Worm (Caenorhabditis elegans) whole organism, L1 larva: ENCODE results near the gene cyp-13A1.

ENCODE experiments used
- C16A3.4 ChIP-seq: fragments of 150-350 bp; optimal IDR thresholded peaks from 2 replicates; lab custom pipeline; 2014; ENCODE audit warnings: missing biosample characterization, missing genetic modification characterization
- F16B12.6 ChIP-seq: fragments of 150-350 bp; optimal IDR thresholded peaks from 2 replicates; lab custom pipeline; 2014; ENCODE audit warnings: missing biosample characterization, missing genetic modification characterization
- aha-1 ChIP-seq: fragments of 150-350 bp; optimal IDR thresholded peaks from 2 replicates; lab custom pipeline; 2014; ENCODE audit warnings: missing biosample characterization, missing genetic modification characterization
- alr-1 ChIP-seq: fragments of 200-800 bp; sonication (Bioruptor generic); optimal IDR thresholded peaks from 2 replicates; lab custom pipeline; 2018; ENCODE audit warnings: borderline replicate concordance, mild to moderate bottlenecking, missing genetic modification characterization, missing compliant biosample characterization
- aly-2 ChIP-seq: fragments of 150-350 bp; optimal IDR thresholded peaks from 2 replicates; lab custom pipeline; 2014; ENCODE audit warnings: missing biosample characterization, missing genetic modification characterization
- ama-1 ChIP-seq: fragments of 150-350 bp; optimal IDR thresholded peaks from 2 replicates; lab custom pipeline; 2014
- blmp-1 ChIP-seq: fragments of 150-350 bp; optimal IDR thresholded peaks from 2 replicates; lab custom pipeline; 2014; ENCODE audit warnings: missing biosample characterization, missing genetic modification characterization
- ceh-8 ChIP-seq: fragments of 200-800 bp; sonication (Bioruptor generic); optimal IDR thresholded peaks from 2 replicates; lab custom pipeline; 2018; ENCODE audit warnings: mild to moderate bottlenecking, missing genetic modification characterization, moderate library complexity, missing compliant biosample characterization
- ceh-82 ChIP-seq, 3 experiments: fragments of 150-350 bp in 1 of 3; sonication (generic microtip) in 2 of 3; optimal IDR thresholded peaks; 2 replicates each; lab custom pipeline; 2014 to 2017; ENCODE audit warnings: missing biosample characterization in 3 of 3, missing genetic modification characterization in 3 of 3
- ceh-88 ChIP-seq: fragments of 200-800 bp; sonication (Bioruptor generic); IDR thresholded peaks from 2 replicates; pipeline ENCODE4 v1.3.6; 2022; ENCODE audit warnings: missing genetic modification characterization, missing compliant biosample characterization
- ces-1 ChIP-seq: fragments of 150-350 bp; optimal IDR thresholded peaks from 2 replicates; lab custom pipeline; 2014; ENCODE audit warnings: missing biosample characterization, missing genetic modification reagents, missing genetic modification characterization
- dpl-1 ChIP-seq, 3 experiments: fragments of 150-350 bp in 2 of 3; sonication (generic microtip) in 1 of 3; optimal IDR thresholded peaks; 2 replicates each; lab custom pipeline; 2014 to 2017; ENCODE audit warnings: missing biosample characterization in 3 of 3, missing genetic modification characterization in 3 of 3, missing genetic modification reagents in 3 of 3
- dsc-1 ChIP-seq: sonication (generic microtip); optimal IDR thresholded peaks from 2 replicates; lab custom pipeline; 2016; ENCODE audit warnings: mild to moderate bottlenecking, missing genetic modification characterization, missing compliant biosample characterization
- efl-1 ChIP-seq, 4 experiments: fragments of 150-350 bp; optimal IDR thresholded peaks in 3 of 4; peaks in 1 of 4; 1 replicate in 1 of 4; 2 replicates in 3 of 4; lab custom pipeline; 2014; ENCODE audit warnings: missing biosample characterization in 2 of 4, missing genetic modification characterization in 2 of 4, missing genetic modification reagents in 2 of 4
- efl-3 ChIP-seq: fragments of 200-800 bp; sonication (Bioruptor generic); optimal IDR thresholded peaks from 2 replicates; lab custom pipeline; 2018; ENCODE audit warnings: mild to moderate bottlenecking, missing genetic modification characterization, missing compliant biosample characterization
- egl-13 ChIP-seq: sonication (generic microtip); optimal IDR thresholded peaks from 2 replicates; lab custom pipeline; 2016; ENCODE audit warnings: missing genotype, missing genetic modification reagents, missing genetic modification characterization, missing compliant biosample characterization
- elt-2 ChIP-seq: sonication (generic microtip); optimal IDR thresholded peaks from 2 replicates; lab custom pipeline; 2016; ENCODE audit warnings: missing genetic modification characterization, mild to moderate bottlenecking, inconsistent platforms, missing compliant biosample characterization, missing genetic modification reagents
- fkh-4 ChIP-seq: sonication (generic microtip); optimal IDR thresholded peaks from 2 replicates; lab custom pipeline; 2016; ENCODE audit warnings: missing compliant biosample characterization, missing genetic modification characterization, borderline replicate concordance
- fkh-8 ChIP-seq: sonication (generic microtip); optimal IDR thresholded peaks from 2 replicates; lab custom pipeline; 2016; ENCODE audit warnings: mild to moderate bottlenecking, missing genetic modification characterization, missing compliant biosample characterization
- hlh-17 ChIP-seq: fragments of 200-800 bp; sonication (Bioruptor generic); optimal IDR thresholded peaks from 2 replicates; lab custom pipeline; 2018; ENCODE audit warnings: missing genetic modification characterization, mild to moderate bottlenecking, missing compliant biosample characterization, moderate library complexity, borderline replicate concordance
- hlh-4 ChIP-seq: sonication (generic microtip); optimal IDR thresholded peaks from 2 replicates; lab custom pipeline; 2016; ENCODE audit warnings: mild to moderate bottlenecking, missing genetic modification characterization, missing compliant biosample characterization
- irx-1 ChIP-seq: sonication (generic microtip); optimal IDR thresholded peaks from 2 replicates; lab custom pipeline; 2016; ENCODE audit warnings: missing genetic modification characterization, missing compliant biosample characterization
- isw-1 ChIP-seq: fragments of 200-800 bp; sonication (Bioruptor generic); IDR thresholded peaks from 2 replicates; pipeline ENCODE4 v1.3.6; 2022; ENCODE audit warnings: missing genetic modification characterization, missing compliant biosample characterization
- lin-13 ChIP-seq: fragments of 150-350 bp; optimal IDR thresholded peaks from 2 replicates; lab custom pipeline; 2014; ENCODE audit warnings: missing biosample characterization, missing genetic modification reagents, missing genetic modification characterization
- lin-14 ChIP-seq: fragments of 200-800 bp; sonication (Bioruptor generic); optimal IDR thresholded peaks from 2 replicates; lab custom pipeline; 2018; ENCODE audit warnings: mild to moderate bottlenecking, missing genetic modification characterization, moderate library complexity, missing compliant biosample characterization
- lin-35 ChIP-seq, 2 experiments: fragments of 150-350 bp; optimal IDR thresholded peaks; 2 replicates each; lab custom pipeline; 2014; ENCODE audit warnings: missing biosample characterization in 2 of 2, missing genetic modification characterization in 2 of 2, missing genetic modification reagents in 2 of 2
- lir-3 ChIP-seq: sonication (generic microtip); optimal IDR thresholded peaks from 2 replicates; lab custom pipeline; 2016; ENCODE audit warnings: mild to moderate bottlenecking, missing genetic modification characterization, moderate library complexity, missing compliant biosample characterization; ENCODE audit not compliant: poor library complexity
- mdl-1 ChIP-seq, 2 experiments: fragments of 150-350 bp; optimal IDR thresholded peaks; 2 replicates each; lab custom pipeline; 2014 to 2017; ENCODE audit warnings: missing biosample characterization in 2 of 2, missing genetic modification characterization in 2 of 2, inconsistent platforms in 1 of 2
- mef-2 ChIP-seq: fragments of 150-350 bp; optimal IDR thresholded peaks from 2 replicates; lab custom pipeline; 2014; ENCODE audit warnings: missing biosample characterization, missing genetic modification characterization
- mep-1 ChIP-seq: fragments of 150-350 bp; optimal IDR thresholded peaks from 2 replicates; lab custom pipeline; 2014; ENCODE audit warnings: missing biosample characterization, missing genetic modification characterization
- nhr-11 ChIP-seq: fragments of 150-350 bp; optimal IDR thresholded peaks from 2 replicates; lab custom pipeline; 2014; ENCODE audit warnings: missing biosample characterization, missing genetic modification characterization
- nhr-19 ChIP-seq: fragments of 200-800 bp; sonication (Bioruptor generic); conservative IDR thresholded peaks from 2 replicates; pipeline ENCODE4 v1.3.6; 2022; ENCODE audit warnings: missing genetic modification characterization, missing compliant biosample characterization
- nhr-20 ChIP-seq: sonication (generic microtip); optimal IDR thresholded peaks from 2 replicates; lab custom pipeline; 2016; ENCODE audit warnings: mild to moderate bottlenecking, missing genetic modification characterization, missing compliant biosample characterization
- nhr-237 ChIP-seq: fragments of 150-350 bp; optimal IDR thresholded peaks from 2 replicates; lab custom pipeline; 2014; ENCODE audit warnings: missing biosample characterization, missing genetic modification characterization
- nhr-47 ChIP-seq: sonication (generic microtip); optimal IDR thresholded peaks from 2 replicates; lab custom pipeline; 2016; ENCODE audit warnings: mild to moderate bottlenecking, missing genetic modification characterization, moderate library complexity, missing compliant biosample characterization
- nhr-76 ChIP-seq: sonication (generic microtip); optimal IDR thresholded peaks from 2 replicates; lab custom pipeline; 2017; ENCODE audit warnings: missing biosample characterization, missing genetic modification characterization
- nhr-77 ChIP-seq: fragments of 150-350 bp; optimal IDR thresholded peaks from 2 replicates; lab custom pipeline; 2014; ENCODE audit warnings: missing biosample characterization, missing genetic modification characterization
- nhr-84 ChIP-seq: sonication (generic microtip); optimal IDR thresholded peaks from 2 replicates; lab custom pipeline; 2017; ENCODE audit warnings: missing biosample characterization, missing genetic modification characterization
- nhr-90 ChIP-seq: sonication (generic microtip); optimal IDR thresholded peaks from 2 replicates; lab custom pipeline; 2016; ENCODE audit warnings: mild to moderate bottlenecking, missing genetic modification characterization, missing compliant biosample characterization; ENCODE audit not compliant: poor library complexity
- pqm-1 ChIP-seq: sonication (generic microtip); optimal IDR thresholded peaks from 3 replicates; lab custom pipeline; 2017; ENCODE audit warnings: missing biosample characterization, missing genetic modification characterization
- snpc-4 ChIP-seq: fragments of 150-350 bp; optimal IDR thresholded peaks from 2 replicates; lab custom pipeline; 2014; ENCODE audit warnings: missing biosample characterization, missing genetic modification characterization
- swsn-7 ChIP-seq: sonication (generic microtip); optimal IDR thresholded peaks from 2 replicates; lab custom pipeline; 2016; ENCODE audit warnings: missing genetic modification characterization, missing compliant biosample characterization
- tbx-2 ChIP-seq: sonication (generic microtip); optimal IDR thresholded peaks from 2 replicates; lab custom pipeline; 2016; ENCODE audit warnings: missing genetic modification characterization, missing compliant biosample characterization
- tlp-1 ChIP-seq: fragments of 150-350 bp; optimal IDR thresholded peaks from 2 replicates; lab custom pipeline; 2014; ENCODE audit warnings: missing biosample characterization, missing genetic modification characterization
- unc-130 ChIP-seq: fragments of 150-350 bp; optimal IDR thresholded peaks from 2 replicates; lab custom pipeline; 2017; ENCODE audit warnings: missing biosample characterization, missing genetic modification characterization, inconsistent platforms
- unc-30 ChIP-seq: sonication (generic microtip); optimal IDR thresholded peaks from 2 replicates; lab custom pipeline; 2017; ENCODE audit warnings: missing biosample characterization, missing genetic modification characterization
- unc-62 ChIP-seq: fragments of 150-350 bp; optimal IDR thresholded peaks from 2 replicates; lab custom pipeline; 2014; ENCODE audit warnings: missing biosample characterization, missing genetic modification reagents, missing genetic modification characterization
- vab-15 ChIP-seq: sonication (generic microtip); optimal IDR thresholded peaks from 2 replicates; lab custom pipeline; 2017; ENCODE audit warnings: missing genotype, mild to moderate bottlenecking, missing genetic modification characterization, missing compliant biosample characterization
- zip-4 ChIP-seq: fragments of 200-800 bp; sonication (Bioruptor generic); optimal IDR thresholded peaks from 2 replicates; lab custom pipeline; 2018; ENCODE audit warnings: mild to moderate bottlenecking, missing genetic modification characterization, moderate library complexity, missing compliant biosample characterization

The cyp-13A1 gene

DNA sequence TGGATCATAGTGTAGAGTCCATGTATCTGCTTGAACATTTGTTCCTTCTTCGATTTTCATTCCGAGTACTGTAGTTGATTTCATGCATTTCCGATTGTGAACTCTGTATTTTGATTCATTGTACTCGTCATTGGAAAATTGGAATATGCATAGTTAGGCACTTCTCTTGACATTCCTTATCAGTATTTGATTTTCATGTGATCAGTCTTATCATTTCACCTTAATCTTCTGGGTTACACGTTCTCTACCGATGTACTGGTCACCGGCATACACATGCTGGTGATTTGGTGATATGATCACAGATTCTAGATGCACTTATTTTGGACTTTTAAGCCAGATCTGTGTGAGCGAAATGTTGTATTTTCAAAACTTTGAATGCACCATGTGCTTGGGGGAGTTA, 9.4 kb upstream of the cyp-13A1 start (continued):
- TF ChIP-seq nhr-77 (tag; lab: Kevin White, UChicago) = no peak
- peak; percentile 14 for TF ChIP-seq nhr-90 (tag; lab: Kevin White, UChicago)
- no peak for TF ChIP-seq egl-13 (tag; lab: Kevin White, UChicago)
- TF ChIP-seq hlh-17 (GFP tag; lab: Kevin White, UChicago) = no peak
- TF ChIP-seq dpl-1 (GFP tag; optimal IDR thresholded peaks at IDR 0.05; lab: Kevin White, UChicago) = no peak
- TF ChIP-seq elt-2 (tag; lab: Kevin White, UChicago) = peak; percentile 95
- TF ChIP-seq pqm-1 (tag; lab: Kevin White, UChicago) = peak; percentile 81
- no peak for TF ChIP-seq lir-3 (tag; lab: Kevin White, UChicago)
- TF ChIP-seq nhr-84 (tag; lab: Kevin White, UChicago) = no peak
- no peak for TF ChIP-seq snpc-4 (tag; lab: Kevin White, UChicago)
- no peak for TF ChIP-seq vab-15 (tag; lab: Kevin White, UChicago)
- TF ChIP-seq lin-14 (GFP tag; lab: Kevin White, UChicago) = peak; percentile 31
- TF ChIP-seq, all 84 proteins: peak for 9

DNA sequence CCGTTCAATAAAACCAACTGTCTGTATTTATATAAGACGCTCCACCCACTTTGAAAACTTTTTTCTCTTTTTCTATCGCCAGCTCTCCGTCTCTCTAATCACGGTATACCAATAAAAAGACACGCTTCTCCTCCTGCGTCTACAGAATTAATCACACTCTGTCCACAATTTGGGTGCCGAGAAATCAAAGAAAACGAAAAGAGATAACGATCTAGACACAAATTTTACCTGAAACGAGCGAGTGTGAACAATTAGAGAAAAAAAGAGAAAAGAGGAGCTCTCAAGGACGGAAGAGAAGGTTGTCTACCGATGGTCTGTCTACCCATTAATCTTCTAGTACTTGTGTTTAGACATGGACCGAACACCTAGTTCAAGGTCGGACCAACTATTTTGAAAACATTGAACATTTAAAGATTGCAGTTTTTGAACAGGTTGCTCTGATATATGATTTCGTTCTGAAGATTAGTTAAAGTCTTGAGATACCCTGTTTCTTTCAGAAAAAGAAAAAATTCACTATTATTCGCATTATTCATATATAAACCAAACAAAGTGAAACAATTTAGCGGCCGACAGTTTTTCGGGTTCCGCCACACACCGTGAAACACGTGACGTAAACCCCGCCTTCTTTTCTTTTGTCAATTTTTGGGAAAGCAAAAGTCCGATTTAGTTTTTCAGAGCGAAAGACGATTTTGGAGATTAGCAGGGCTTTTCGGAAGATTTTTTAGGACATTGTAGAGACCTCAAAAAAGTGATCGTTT, 5.8 kb upstream of the cyp-13A1 start, which contains the start of gene cyp-13A2:
Gene cyp-13A2, minus strand, starts transcription at position 235 of the 758 bp plus-strand sequence.
- TF ChIP-seq C16A3.4 (tag; lab: Kevin White, UChicago) (peak; percentile 8), nhr-84 (tag; lab: Kevin White, UChicago) (no peak), elt-2 (tag; lab: Kevin White, UChicago) (peak; percentile 72), mep-1 (peak; percentile 45), ama-1 (lab: Kevin White, UChicago) (no peak), nhr-20 (tag; lab: Kevin White, UChicago) (peak; percentile 88), ceh-8 (GFP tag; lab: Kevin White, UChicago) (no peak), isw-1 (GFP tag; lab: Robert Waterston, UW) (no peak), tbx-2 (tag; lab: Kevin White, UChicago) (no peak), nhr-76 (tag; lab: Kevin White, UChicago) (no peak), fkh-8 (tag; lab: Kevin White, UChicago) (no peak), dsc-1 (tag; lab: Kevin White, UChicago) (no peak), nhr-11 (peak; percentile 33), ceh-82 (tag; optimal IDR thresholded peaks at IDR 0.05; lab: Kevin White, UChicago) (no peak), hlh-4 (tag; lab: Kevin White, UChicago) (no peak), F16B12.6 (no peak), aly-2 (no peak), unc-30 (no peak), lir-3 (tag; lab: Kevin White, UChicago) (no peak), irx-1 (peak; percentile 23), ceh-88 (GFP tag; lab: Robert Waterston, UW) (no peak), blmp-1 (tag; lab: Kevin White, UChicago) (peak; percentile 76), alr-1 (tag; lab: Kevin White, UChicago) (no peak), tlp-1 (tag; lab: Kevin White, UChicago) (peak; percentile 61), aha-1 (no peak), ces-1 (no peak), nhr-19 (peak; percentile 50), efl-1 (optimal IDR thresholded peaks at IDR 0.05; lab: Kevin White, UChicago) (peak; percentile 32 to 52), efl-1 (GFP tag; optimal IDR thresholded peaks at IDR 0.05 in 1 of 2; lab: Kevin White, UChicago) (peak in 1 of 2 experiments; percentile 90), efl-3 (no peak), nhr-237 (tag; lab: Kevin White, UChicago) (no peak), fkh-4 (no peak), zip-4 (no peak), swsn-7 (no peak), unc-130 (tag; lab: Kevin White, UChicago) (no peak), nhr-47 (tag; lab: Kevin White, UChicago) (peak; percentile 33), mdl-1 (tag; optimal IDR thresholded peaks at IDR 0.05; lab: Kevin White, UChicago) (peak in 1 of 2 experiments; percentile 48), lin-13 (no peak), mef-2 (tag; lab: Kevin White, UChicago) (no peak), unc-62 (no peak), lin-35 (GFP tag; optimal IDR thresholded peaks at IDR 0.05; lab: Kevin White, UChicago) (peak; percentile 10 to 29)
